Fruit fly (Drosophila melanogaster) whole organism, pupa: ENCODE measurements around the gene fng.

ENCODE experiments used
- CG10348 ChIP-seq: fragments of 200-800 bp; sonication (Bioruptor generic); IDR thresholded peaks from 2 replicates; pipeline ENCODE4 v1.3.6; 2022; ENCODE audit warnings: missing biosample characterization, missing genetic modification characterization
- CG12605 ChIP-seq: fragments of 200-800 bp; sonication (Bioruptor generic); IDR thresholded peaks from 2 replicates; pipeline ENCODE4 v1.3.6; 2022; ENCODE audit warnings: missing biosample characterization, missing genetic modification characterization
- CG13204 ChIP-seq: fragments of 200-800 bp; sonication (Bioruptor generic); optimal IDR thresholded peaks from 2 replicates; lab custom pipeline; 2018; ENCODE audit warnings: missing biosample characterization, mild to moderate bottlenecking, missing genetic modification characterization, moderate library complexity
- CG14655 ChIP-seq: fragments of 200-800 bp; sonication (Bioruptor generic); optimal IDR thresholded peaks from 3 replicates; lab custom pipeline; 2017; ENCODE audit warnings: mild to moderate bottlenecking, missing biosample characterization, missing genetic modification reagents, missing genetic modification characterization
- CG15710 ChIP-seq: fragments of 200-800 bp; sonication (Bioruptor generic); optimal IDR thresholded peaks from 2 replicates; lab custom pipeline; 2018; ENCODE audit warnings: missing biosample characterization, mild to moderate bottlenecking, missing genetic modification characterization, moderate library complexity
- CG17806 ChIP-seq: fragments of 200-800 bp; sonication (Bioruptor generic); optimal IDR thresholded peaks from 2 replicates; lab custom pipeline; 2018; ENCODE audit warnings: missing biosample characterization, mild to moderate bottlenecking, missing genetic modification characterization, moderate library complexity
- CG32121 ChIP-seq: fragments of 200-800 bp; sonication (Bioruptor generic); IDR thresholded peaks from 2 replicates; pipeline ENCODE4 v1.3.6; 2022; ENCODE audit warnings: missing biosample characterization, missing genetic modification characterization
- CG34367 ChIP-seq: fragments of 200-800 bp; sonication (Bioruptor generic); optimal IDR thresholded peaks from 2 replicates; lab custom pipeline; 2018; ENCODE audit warnings: missing biosample characterization, mild to moderate bottlenecking, missing genetic modification characterization
- CG4496 ChIP-seq: fragments of 200-800 bp; sonication (Bioruptor generic); IDR thresholded peaks from 3 replicates; pipeline ENCODE4 v1.3.6; 2022; ENCODE audit warnings: missing biosample characterization, missing genetic modification characterization
- CG8159 ChIP-seq: fragments of 200-800 bp; sonication (Bioruptor generic); optimal IDR thresholded peaks from 3 replicates; lab custom pipeline; 2018; ENCODE audit warnings: missing biosample characterization, mild to moderate bottlenecking, missing genetic modification characterization, moderate library complexity
- CG8301 ChIP-seq: fragments of 200-800 bp; sonication (Bioruptor generic); optimal IDR thresholded peaks from 2 replicates; lab custom pipeline; 2018; ENCODE audit warnings: missing biosample characterization, mild to moderate bottlenecking, missing genetic modification characterization
- CG9948 ChIP-seq: fragments of 200-800 bp; sonication (Bioruptor generic); optimal IDR thresholded peaks from 2 replicates; lab custom pipeline; 2018; ENCODE audit warnings: missing biosample characterization, mild to moderate bottlenecking, missing genetic modification characterization, moderate library complexity
- D1 ChIP-seq: fragments of 200-800 bp; sonication (Bioruptor generic); optimal IDR thresholded peaks from 2 replicates; lab custom pipeline; 2018; ENCODE audit warnings: missing biosample characterization, mild to moderate bottlenecking, missing genetic modification characterization, moderate library complexity
- EcR ChIP-seq: fragments of 200-800 bp; sonication (Bioruptor generic); optimal IDR thresholded peaks from 3 replicates; lab custom pipeline; 2019; ENCODE audit warnings: missing biosample characterization, missing genetic modification characterization, mild to moderate bottlenecking, moderate library complexity, missing genetic modification reagents
- Ets98B ChIP-seq: fragments of 200-800 bp; sonication (Bioruptor generic); IDR thresholded peaks from 2 replicates; pipeline ENCODE4 v1.3.6; 2022; ENCODE audit warnings: missing biosample characterization, missing genetic modification characterization
- Pif1A ChIP-seq: fragments of 200-800 bp; sonication (Bioruptor generic); optimal IDR thresholded peaks from 3 replicates; lab custom pipeline; 2016; ENCODE audit warnings: missing biosample characterization, missing genetic modification characterization
- Pif1B ChIP-seq: fragments of 200-800 bp; sonication (Bioruptor generic); optimal IDR thresholded peaks from 3 replicates; lab custom pipeline; 2016; ENCODE audit warnings: missing biosample characterization, missing genetic modification characterization
- Snoo ChIP-seq: fragments of 200-800 bp; sonication (Bioruptor generic); optimal IDR thresholded peaks from 3 replicates; lab custom pipeline; 2017; ENCODE audit warnings: missing biosample characterization, mild to moderate bottlenecking, missing genetic modification characterization, inconsistent platforms
- fd96Ca ChIP-seq: fragments of 200-800 bp; sonication (Bioruptor generic); IDR thresholded peaks from 3 replicates; pipeline ENCODE4 v1.3.6; 2022; ENCODE audit warnings: missing biosample characterization, missing genetic modification characterization
- gl ChIP-seq: fragments of 200-800 bp; sonication (Bioruptor generic); optimal IDR thresholded peaks from 2 replicates; lab custom pipeline; 2018; ENCODE audit warnings: missing biosample characterization, mild to moderate bottlenecking, missing genetic modification characterization
- rn ChIP-seq: fragments of 200-800 bp; sonication (Bioruptor generic); IDR thresholded peaks from 2 replicates; pipeline ENCODE4 v1.3.6; 2022; ENCODE audit warnings: missing biosample characterization, missing genetic modification characterization

fng gene

dm6 chr3L:20952121-20952487 is 2.8 kb upstream of the fng start:
- TF ChIP-seq D1 (tag; lab: Kevin White, UChicago) (peak; percentile 13), CG8159 (tag; lab: Kevin White, UChicago) (peak; percentile 83), CG4496 (GFP tag; lab: Robert Waterston, UW) (no peak), Ets98B (GFP tag; lab: Robert Waterston, UW) (no peak), CG17806 (peak; percentile 73), EcR (GFP tag; lab: Kevin White, UChicago) (no peak), CG32121 (GFP tag; lab: Robert Waterston, UW) (peak; percentile 16; the same call in 1 of the 2 replicates), CG8301 (tag; lab: Kevin White, UChicago) (peak; percentile 62), CG14655 (GFP tag; lab: Kevin White, UChicago) (peak; percentile 72), gl (tag; lab: Kevin White, UChicago) (peak; percentile 40), rn (GFP tag; lab: Robert Waterston, UW) (no peak), CG15710 (tag; lab: Kevin White, UChicago) (peak; percentile 77), CG12605 (GFP tag; lab: Robert Waterston, UW) (no peak), CG9948 (peak; percentile 71), Snoo (tag; lab: Kevin White, UChicago) (peak; percentile 21), CG13204 (GFP tag; lab: Kevin White, UChicago) (no peak), fd96Ca (GFP tag; lab: Robert Waterston, UW) (no peak), Pif1A (GFP tag; lab: Kevin White, UChicago) (peak; percentile 58), Pif1B (peak; percentile 27), CG34367 (tag; lab: Kevin White, UChicago) (peak; percentile 77)
- TF ChIP-seq, all 21 proteins: peak for 13

dm6 chr3L:20951477-20952120 is 2.3 kb upstream of the fng start:
- peak; percentile 88 for TF ChIP-seq Pif1A (GFP tag; lab: Kevin White, UChicago)
- TF ChIP-seq rn (GFP tag; lab: Robert Waterston, UW) = 0 out of 2 replicates have a peak, but pooled peaks have one; percentile 41
- TF ChIP-seq EcR (GFP tag; lab: Kevin White, UChicago) = peak; percentile 63
- TF ChIP-seq CG17806 = peak; percentile 88
- TF ChIP-seq Snoo (tag; lab: Kevin White, UChicago) = peak; percentile 48
- peak; percentile 85 for TF ChIP-seq CG13204 (GFP tag; lab: Kevin White, UChicago)
- TF ChIP-seq CG34367 (tag; lab: Kevin White, UChicago) = peak; percentile 89
- TF ChIP-seq CG32121 (GFP tag; lab: Robert Waterston, UW) = peak; percentile 60; the same call in 1 of the 2 replicates
- TF ChIP-seq gl (tag; lab: Kevin White, UChicago) = peak; percentile 76
- TF ChIP-seq CG4496 (GFP tag; lab: Robert Waterston, UW) = peak; percentile 91
- TF ChIP-seq fd96Ca (GFP tag; lab: Robert Waterston, UW) = peak; percentile 82
- TF ChIP-seq Ets98B (GFP tag; lab: Robert Waterston, UW) = peak; percentile 74
- no peak for TF ChIP-seq CG10348
- peak; percentile 88 for TF ChIP-seq CG14655 (GFP tag; lab: Kevin White, UChicago)
- TF ChIP-seq CG15710 (tag; lab: Kevin White, UChicago) = peak; percentile 87
- TF ChIP-seq Pif1B = peak; percentile 83
- peak; percentile 92 for TF ChIP-seq CG9948
- TF ChIP-seq CG8159 (tag; lab: Kevin White, UChicago) = peak; percentile 89
- peak; percentile 77 for TF ChIP-seq D1 (tag; lab: Kevin White, UChicago)
- TF ChIP-seq CG12605 (GFP tag; lab: Robert Waterston, UW) = peak; percentile 78
- peak; percentile 86 for TF ChIP-seq CG8301 (tag; lab: Kevin White, UChicago)

DNA sequence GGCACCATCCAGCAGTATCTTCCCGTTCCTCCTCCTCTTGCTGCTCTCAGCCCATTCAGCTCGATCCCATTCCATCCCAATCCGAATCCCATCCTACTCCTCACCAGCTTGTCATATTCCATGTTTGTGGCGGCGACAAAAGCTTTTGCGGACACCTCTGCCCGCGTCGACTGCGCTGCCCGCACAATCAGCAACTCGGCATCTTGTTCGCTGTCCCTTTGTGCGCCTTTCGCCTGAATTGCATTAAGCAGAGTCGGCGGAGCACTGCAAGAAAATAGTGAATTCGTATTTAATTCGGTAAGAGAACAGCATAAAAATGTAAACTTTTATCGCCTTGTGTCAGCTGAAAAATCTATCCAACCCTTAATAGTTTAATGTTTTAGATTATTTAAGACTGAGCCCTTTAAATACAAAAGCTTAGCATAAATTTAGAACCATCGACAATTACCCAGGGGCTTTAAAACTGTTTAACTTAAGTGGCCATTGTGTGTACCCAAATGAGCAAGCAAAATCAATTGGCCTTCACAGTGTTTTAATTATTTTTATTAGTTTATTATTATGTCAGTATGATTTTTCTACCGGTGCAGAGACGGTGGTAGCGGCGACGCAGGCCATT is 1.3 kb upstream of the fng start:
- TF ChIP-seq rn (GFP tag; lab: Robert Waterston, UW) (peak; percentile 67), CG13204 (GFP tag; lab: Kevin White, UChicago) (peak; percentile 60), Snoo (tag; lab: Kevin White, UChicago) (peak; percentile 89), EcR (GFP tag; lab: Kevin White, UChicago) (no peak), CG9948 (peak; percentile 98), Pif1B (peak; percentile 94), Ets98B (GFP tag; lab: Robert Waterston, UW) (peak; percentile 13; the same call in 1 of the 2 replicates), CG32121 (GFP tag; lab: Robert Waterston, UW) (peak; percentile 40; the same call in 1 of the 2 replicates), CG8159 (tag; lab: Kevin White, UChicago) (peak; percentile 98), CG17806 (peak; percentile 94), CG8301 (tag; lab: Kevin White, UChicago) (peak; percentile 92), CG14655 (GFP tag; lab: Kevin White, UChicago) (peak; percentile 97), CG4496 (GFP tag; lab: Robert Waterston, UW) (peak; percentile 45; the same call in 2 of the 3 replicates), CG15710 (tag; lab: Kevin White, UChicago) (peak; percentile 97), D1 (tag; lab: Kevin White, UChicago) (peak; percentile 93), Pif1A (GFP tag; lab: Kevin White, UChicago) (peak; percentile 94), CG10348 (no peak), CG34367 (tag; lab: Kevin White, UChicago) (peak; percentile 94), gl (tag; lab: Kevin White, UChicago) (peak; percentile 77), fd96Ca (GFP tag; lab: Robert Waterston, UW) (peak; percentile 82), CG12605 (GFP tag; lab: Robert Waterston, UW) (no peak; the same call in 1 of the 2 replicates)

DNA sequence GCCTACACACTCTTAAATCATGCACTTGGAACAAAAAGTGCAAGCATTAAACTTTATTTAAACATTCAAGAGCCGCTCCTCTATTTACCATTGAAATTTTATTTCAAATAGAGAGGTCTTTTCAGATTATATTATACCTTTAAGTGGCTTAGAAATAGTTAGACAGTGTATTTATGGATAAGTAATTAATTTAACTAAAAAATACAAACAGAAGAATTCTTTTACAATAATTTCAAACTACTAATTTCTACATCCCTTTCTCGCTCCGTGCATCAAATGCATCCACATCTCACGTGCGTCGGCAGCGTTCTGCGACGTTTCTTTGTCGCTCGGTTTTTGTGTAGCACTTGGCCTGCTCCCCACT is 806 bp upstream of the fng start:
- TF ChIP-seq CG32121 (GFP tag; lab: Robert Waterston, UW) = peak; percentile 80
- TF ChIP-seq Pif1B = peak; percentile 92
- peak; percentile 94 for TF ChIP-seq CG8301 (tag; lab: Kevin White, UChicago)
- peak; percentile 99 for TF ChIP-seq CG8159 (tag; lab: Kevin White, UChicago)
- peak; percentile 97 for TF ChIP-seq CG34367 (tag; lab: Kevin White, UChicago)
- peak; percentile 90 for TF ChIP-seq CG4496 (GFP tag; lab: Robert Waterston, UW)
- TF ChIP-seq CG13204 (GFP tag; lab: Kevin White, UChicago) = peak; percentile 81
- peak; percentile 91 for TF ChIP-seq gl (tag; lab: Kevin White, UChicago)
- TF ChIP-seq Ets98B (GFP tag; lab: Robert Waterston, UW) = peak; percentile 63
- TF ChIP-seq CG12605 (GFP tag; lab: Robert Waterston, UW) = peak; percentile 85
- peak; percentile 83 for TF ChIP-seq rn (GFP tag; lab: Robert Waterston, UW)
- peak; percentile 98 for TF ChIP-seq CG17806
- TF ChIP-seq EcR (GFP tag; lab: Kevin White, UChicago) = no peak
- TF ChIP-seq CG10348 = peak; percentile 37; the same call in 1 of the 2 replicates
- peak; percentile 93 for TF ChIP-seq Pif1A (GFP tag; lab: Kevin White, UChicago)
- TF ChIP-seq CG9948 = peak; percentile 99
- TF ChIP-seq CG14655 (GFP tag; lab: Kevin White, UChicago) = peak; percentile 95
- no peak for TF ChIP-seq fd96Ca (GFP tag; lab: Robert Waterston, UW)
- peak; percentile 99 for TF ChIP-seq CG15710 (tag; lab: Kevin White, UChicago)
- peak; percentile 94 for TF ChIP-seq Snoo (tag; lab: Kevin White, UChicago)
- peak; percentile 94 for TF ChIP-seq D1 (tag; lab: Kevin White, UChicago)
